Worm (Caenorhabditis elegans): ENCODE results near the gene srpa-68.

DNA sequence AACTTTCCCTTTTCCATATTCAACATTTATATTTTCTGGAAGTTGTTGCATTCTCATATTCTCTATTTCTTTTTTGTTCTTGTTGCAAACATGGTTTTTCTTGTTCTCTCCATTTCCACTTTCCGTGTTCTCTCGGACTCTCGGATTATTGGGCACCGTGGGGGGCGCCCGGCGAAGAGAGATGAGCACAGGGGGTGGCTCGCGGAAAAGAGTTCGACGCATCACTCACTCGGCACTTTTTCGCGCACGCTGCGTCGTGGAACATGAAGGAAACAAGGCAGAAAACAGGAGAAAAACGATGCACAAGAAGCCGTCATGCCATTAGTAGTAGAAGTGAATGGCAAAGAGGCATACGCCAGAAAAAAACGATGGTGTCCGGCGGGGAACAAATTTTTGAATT is 35.2 kb upstream of the srpa-68 start:
- TF ChIP-seq nhr-12 (tag; optimal IDR thresholded peaks at IDR 0.05) (no peak), elt-1 (tag; optimal IDR thresholded peaks at IDR 0.05; ENCODE audit: borderline replicate concordance, insufficient read depth) (no peak), nhr-237 (tag; optimal IDR thresholded peaks at IDR 0.05) (no peak)

All from whole organism, mixed stage, embryonic.